Fruit fly (Drosophila melanogaster) whole organism, embryonic: ENCODE measurements around the gene RAF2.

Experiments used
- CG1832 ChIP-seq: fragments of 200-800 bp; sonication (Bioruptor generic); optimal IDR thresholded peaks from 2 replicates; lab custom pipeline; 2017; ENCODE audit warnings: missing biosample characterization, mild to moderate bottlenecking, missing genetic modification characterization, inconsistent platforms
- D19B ChIP-seq: fragments of 200-800 bp; sonication (Bioruptor generic); optimal IDR thresholded peaks from 2 replicates; lab custom pipeline; 2017; ENCODE audit warnings: missing biosample characterization, mild to moderate bottlenecking, missing genetic modification characterization
- Dref ChIP-seq: fragments of 200-800 bp; sonication (Bioruptor generic); IDR thresholded peaks from 2 replicates; pipeline ENCODE4 v1.3.6; 2022; ENCODE audit warnings: missing biosample characterization, missing genetic modification characterization
- NC2α ChIP-seq: fragments of 200-800 bp; sonication (Bioruptor generic); optimal IDR thresholded peaks from 2 replicates; lab custom pipeline; 2016; ENCODE audit warnings: missing biosample characterization, missing genetic modification characterization
- danr ChIP-seq: fragments of 200-800 bp; sonication (Bioruptor generic); IDR thresholded peaks from 2 replicates; pipeline ENCODE4 v1.3.6; 2022; ENCODE audit warnings: missing biosample characterization, missing genetic modification characterization
- sens-2 ChIP-seq: fragments of 200-800 bp; sonication (Bioruptor generic); IDR thresholded peaks from 2 replicates; pipeline ENCODE4 v1.3.6; 2022; ENCODE audit warnings: missing biosample characterization, missing genetic modification characterization
- ssp ChIP-seq: fragments of 200-800 bp; sonication (Bioruptor generic); IDR thresholded peaks from 2 replicates; pipeline ENCODE4 v1.3.6; 2022; ENCODE audit warnings: missing biosample characterization, missing genetic modification characterization

- TF ChIP-seq ssp (GFP tag; lab: Robert Waterston, UW) (no peak), Dref (no peak), sens-2 (GFP tag; lab: Robert Waterston, UW) (no peak), D19B (GFP tag; lab: Kevin White, UChicago) (no peak), NC2α (GFP tag; lab: Kevin White, UChicago) (no peak), danr (GFP tag; lab: Robert Waterston, UW) (no peak), CG1832 (GFP tag; lab: Kevin White, UChicago) (no peak)
Observed at dm6 chr3L:16369526-16369925, 16.6 kb upstream of the RAF2 start, which contains the start of gene CG18814.
